Worm (Caenorhabditis elegans) whole organism, L4 larva: ENCODE measurements around the gene C17H11.1.
A peak's percentile ranks its signal among the peaks of the same experiment; 100 is the strongest.

Source experiments
- aha-1 ChIP-seq: fragments of 150-350 bp; peaks from one replicate; lab custom pipeline; 2014; ENCODE audit warnings: missing biosample characterization, missing genetic modification characterization
- duxl-1 ChIP-seq: sonication (generic microtip); optimal IDR thresholded peaks from 2 replicates; lab custom pipeline; 2016; ENCODE audit warnings: mild to moderate bottlenecking, missing genetic modification characterization, moderate library complexity, missing compliant biosample characterization; ENCODE audit not compliant: poor library complexity
- hmg-1.1 ChIP-seq: fragments of 200-800 bp; sonication (Bioruptor generic); IDR thresholded peaks from 2 replicates; pipeline ENCODE4 v1.3.6; 2022; ENCODE audit warnings: missing genetic modification reagents, missing genetic modification characterization, missing compliant biosample characterization
- mxl-3 ChIP-seq: fragments of 200-800 bp; sonication (Bioruptor generic); optimal IDR thresholded peaks from 2 replicates; lab custom pipeline; 2018; ENCODE audit warnings: mild to moderate bottlenecking, missing genetic modification characterization, missing compliant biosample characterization
- nhr-237 ChIP-seq: sonication (generic microtip); optimal IDR thresholded peaks from 2 replicates; lab custom pipeline; 2017; ENCODE audit warnings: missing biosample characterization, missing genetic modification characterization
- nhr-6 ChIP-seq: fragments of 150-350 bp; optimal IDR thresholded peaks from 2 replicates; lab custom pipeline; 2014; ENCODE audit warnings: missing biosample characterization, missing genetic modification characterization
- set-16 ChIP-seq: fragments of 200-800 bp; sonication (Bioruptor generic); IDR thresholded peaks from 2 replicates; pipeline ENCODE4 v1.3.6; 2022; ENCODE audit warnings: missing genetic modification reagents, missing genetic modification characterization, missing compliant biosample characterization
- zag-1 ChIP-seq: fragments of 150-350 bp; optimal IDR thresholded peaks from 2 replicates; lab custom pipeline; 2014; ENCODE audit warnings: missing biosample characterization, missing genetic modification characterization

ce11 chrX:8151409-8151808, 22.3 kb upstream of the C17H11.1 start:
- TF ChIP-seq duxl-1 (tag; lab: Kevin White, UChicago) = no peak
- no peak for TF ChIP-seq zag-1 (tag; lab: Kevin White, UChicago)
- TF ChIP-seq set-16 = peak; percentile 37; the same call in 1 of the 2 replicates
- TF ChIP-seq nhr-6 (tag; lab: Kevin White, UChicago) = no peak
- no peak for TF ChIP-seq hmg-1.1 (GFP tag; lab: Robert Waterston, UW)
- TF ChIP-seq nhr-237 = no peak
- TF ChIP-seq mxl-3 (GFP tag; lab: Kevin White, UChicago) = no peak
- TF ChIP-seq aha-1 = peak; percentile 41
